Worm (Caenorhabditis elegans) whole organism, L1 larva: ENCODE results near the gene C52E2.5.

Experiments used
- C16A3.4 ChIP-seq: fragments of 150-350 bp; optimal IDR thresholded peaks from 2 replicates; lab custom pipeline; 2014; ENCODE audit warnings: missing biosample characterization, missing genetic modification characterization
- lsy-2 ChIP-seq, 2 experiments: fragments of 150-350 bp; optimal IDR thresholded peaks; 2 replicates each; lab custom pipeline; 2014; ENCODE audit warnings: missing biosample characterization in 2 of 2, missing genetic modification characterization in 2 of 2
- nhr-19 ChIP-seq: fragments of 200-800 bp; sonication (Bioruptor generic); conservative IDR thresholded peaks from 2 replicates; pipeline ENCODE4 v1.3.6; 2022; ENCODE audit warnings: missing genetic modification characterization, missing compliant biosample characterization
- sptf-1 ChIP-seq: fragments of 150-350 bp; optimal IDR thresholded peaks from 2 replicates; lab custom pipeline; 2014; ENCODE audit warnings: missing biosample characterization, missing genetic modification characterization
- unc-130 ChIP-seq: fragments of 150-350 bp; optimal IDR thresholded peaks from 2 replicates; lab custom pipeline; 2017; ENCODE audit warnings: missing biosample characterization, missing genetic modification characterization, inconsistent platforms

DNA sequence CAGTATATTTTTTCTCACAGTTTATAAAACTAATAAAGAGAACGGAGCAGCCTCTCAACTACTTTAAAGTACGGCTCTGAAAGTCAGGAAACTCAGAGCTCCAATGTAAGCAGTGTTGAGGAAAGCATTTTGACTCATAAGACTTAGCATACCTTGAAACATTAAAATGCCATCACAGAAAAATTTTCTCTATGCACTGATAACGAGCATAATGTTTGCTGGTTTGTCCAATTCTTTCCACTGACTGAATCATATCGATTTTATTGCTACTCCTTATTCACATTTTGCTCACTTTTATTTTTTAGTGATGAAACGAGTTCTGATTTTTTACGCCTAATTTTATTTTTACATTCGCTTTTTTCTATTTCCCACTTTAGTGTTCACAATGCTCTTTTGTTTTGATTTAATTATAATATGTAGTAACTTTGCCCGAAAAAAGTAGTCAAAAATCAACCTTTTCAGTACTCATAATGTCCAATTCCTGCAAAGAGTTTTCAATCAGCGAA, 10.8 kb downstream of the C52E2.5 start, which contains the start of gene math-39:
- TF ChIP-seq C16A3.4 (tag; lab: Kevin White, UChicago): no peak
- TF ChIP-seq sptf-1 (tag; lab: Kevin White, UChicago): no peak
- TF ChIP-seq nhr-19 (GFP tag; lab: Robert Waterston, UW): no peak
- no peak for TF ChIP-seq unc-130
- TF ChIP-seq lsy-2 (tag; optimal IDR thresholded peaks at IDR 0.05; lab: Kevin White, UChicago): no peak
